Worm (Caenorhabditis elegans): ENCODE measurements around the gene clec-197.
A peak's percentile ranks its signal among the peaks of the same experiment; 100 is the strongest.

DNA sequence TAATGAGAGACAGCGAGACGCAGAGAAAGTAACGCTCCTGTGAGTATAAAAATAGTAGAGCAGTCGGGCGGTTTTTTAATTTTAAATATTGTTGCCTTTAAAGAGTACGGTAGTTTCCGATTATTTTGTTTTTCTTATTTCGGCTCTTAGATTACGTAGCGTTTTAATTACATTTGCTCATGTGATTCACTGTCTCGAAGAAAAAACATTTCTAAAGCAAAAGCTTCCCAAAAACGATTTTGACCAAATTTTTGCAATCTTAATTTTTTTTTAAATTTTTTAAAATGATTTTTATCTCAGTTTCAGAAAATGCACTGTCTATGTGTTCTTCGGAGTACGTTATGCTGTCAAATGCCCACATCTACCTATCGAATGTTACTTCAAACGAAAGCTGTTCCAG lies 29.6 kb upstream of the clec-197 start, which contains the start of gene haf-1:
- TF ChIP-seq mxl-3 (GFP tag; optimal IDR thresholded peaks at IDR 0.05) (no peak), fos-1 (tag; optimal IDR thresholded peaks at IDR 0.05) (no peak), daf-16 (GFP tag; optimal IDR thresholded peaks at IDR 0.05) (no peak), daf-16 (tag; optimal IDR thresholded peaks at IDR 0.05) (peak; percentile 59), nhr-11 (tag; optimal IDR thresholded peaks at IDR 0.05) (no peak), nhr-28 (tag; optimal IDR thresholded peaks at IDR 0.05) (no peak), Y5F2A.4 (GFP tag; optimal IDR thresholded peaks at IDR 0.05) (no peak), mes-2 (tag; optimal IDR thresholded peaks at IDR 0.05; ENCODE audit: poor library complexity, severe bottlenecking) (no peak), ama-1 (optimal IDR thresholded peaks at IDR 0.05) (no peak), daf-12 (tag; optimal IDR thresholded peaks at IDR 0.05) (no peak), cey-2 (tag; optimal IDR thresholded peaks at IDR 0.05; ENCODE audit: borderline replicate concordance, insufficient read depth) (no peak), lin-29 (GFP tag; IDR thresholded peaks at IDR 0.05) (no peak), zfp-2 (tag; optimal IDR thresholded peaks at IDR 0.05) (no peak), mdt-29 (GFP tag; IDR thresholded peaks at IDR 0.05) (no peak)
